Fruit fly (Drosophila melanogaster): ENCODE measurements around the gene CG4367.

CG4367 gene

DNA sequence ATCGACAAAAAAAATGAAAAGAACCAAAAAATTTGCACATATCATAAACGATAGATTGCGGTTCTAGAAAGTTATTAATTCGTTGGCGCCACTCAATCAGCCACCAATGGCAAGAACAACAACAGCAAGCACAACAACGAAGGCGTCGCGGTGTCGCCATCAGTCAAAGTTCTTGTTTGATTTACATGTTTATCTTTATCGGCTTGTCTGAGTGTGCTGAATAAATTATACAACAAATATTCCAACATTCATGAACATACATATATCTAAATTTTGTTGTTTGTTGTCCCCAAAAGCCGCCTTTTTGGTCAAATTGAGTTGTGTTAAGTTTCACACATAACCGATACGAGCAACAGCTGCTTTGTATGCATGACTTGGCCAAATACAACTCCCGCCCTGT is 31.2 kb downstream of the CG4367 start (continued):
- TF ChIP-seq CG15514 (GFP tag; optimal IDR thresholded peaks at IDR 0.05) (peak; percentile 14), gce (GFP tag; IDR thresholded peaks at IDR 0.05) (no peak), HmgZ (tag; optimal IDR thresholded peaks at IDR 0.05) (no peak), Meics (GFP tag; optimal IDR thresholded peaks at IDR 0.05) (peak; percentile 63), chinmo (GFP tag; IDR thresholded peaks at IDR 0.05; ENCODE audit: partially characterized antibody) (peak; percentile 46; the same call in 1 of the 4 replicates), NfI (GFP tag; optimal IDR thresholded peaks at IDR 0.05) (peak; percentile 7), CG2678 (tag; optimal IDR thresholded peaks at IDR 0.05) (peak; percentile 30), seq (GFP tag; IDR thresholded peaks at IDR 0.05) (no peak; the same call in 1 of the 2 replicates), sd (tag; optimal IDR thresholded peaks at IDR 0.05) (peak; percentile 71), Trl (optimal IDR thresholded peaks at IDR 0.05) (no peak), Trl (GFP tag; optimal IDR thresholded peaks at IDR 0.05) (peak; percentile 1), CG17361 (GFP tag; IDR thresholded peaks at IDR 0.05) (0 out of 3 replicates have a peak, but pooled peaks have one; percentile 12), Pdp1 (GFP tag; optimal IDR thresholded peaks at IDR 0.05) (peak in 1 of 2 experiments; percentile 49), lab (GFP tag; optimal IDR thresholded peaks at IDR 0.05) (peak; percentile 75), Blimp-1 (GFP tag; optimal IDR thresholded peaks at IDR 0.05) (peak; percentile 6), CG1602 (GFP tag; optimal IDR thresholded peaks at IDR 0.05) (no peak), CG18764 (GFP tag; optimal IDR thresholded peaks at IDR 0.05) (no peak), dysf (GFP tag; IDR thresholded peaks at IDR 0.05) (peak; percentile 11; the same call in 1 of the 3 replicates), CG14014 (GFP tag; IDR thresholded peaks at IDR 0.05) (peak; percentile 61; the same call in 1 of the 2 replicates), rib (GFP tag; IDR thresholded peaks at IDR 0.05) (peak; percentile 51; the same call in 1 of the 2 replicates), gro (GFP tag; optimal IDR thresholded peaks at IDR 0.05) (peak; percentile 73), CG7987 (GFP tag; optimal IDR thresholded peaks at IDR 0.05) (peak; percentile 37), lmd (GFP tag; IDR thresholded peaks at IDR 0.05) (peak; percentile 14; the same call in 1 of the 2 replicates), psq (GFP tag; optimal IDR thresholded peaks at IDR 0.05) (no peak), CG13296 (GFP tag; optimal IDR thresholded peaks at IDR 0.05) (peak; percentile 16), slbo (GFP tag; IDR thresholded peaks at IDR 0.05) (peak; percentile 32), CG8290 (GFP tag; optimal IDR thresholded peaks at IDR 0.05) (no peak), CG8290 (tag; optimal IDR thresholded peaks at IDR 0.05) (peak in 1 of 2 experiments; percentile 30), sob (GFP tag; IDR thresholded peaks at IDR 0.05) (peak; percentile 30; the same call in 1 of the 2 replicates), bcd (GFP tag; optimal IDR thresholded peaks at IDR 0.05) (peak; percentile 9), hkb (optimal IDR thresholded peaks at IDR 0.05) (no peak), hkb (GFP tag; IDR thresholded peaks at IDR 0.05) (0 out of 2 replicates have a peak, but pooled peaks have one; percentile 42), dmrt11E (tag; optimal IDR thresholded peaks at IDR 0.05) (no peak), danr (GFP tag; IDR thresholded peaks at IDR 0.05) (no peak), maf-S (GFP tag; optimal IDR thresholded peaks at IDR 0.05) (peak; percentile 31), CG11695 (GFP tag; IDR thresholded peaks at IDR 0.05) (0 out of 3 replicates have a peak, but pooled peaks have one; percentile 7), Rfx (GFP tag; IDR thresholded peaks at IDR 0.05) (peak; percentile 61; the same call in 1 of the 2 replicates), CG10654 (GFP tag; optimal IDR thresholded peaks at IDR 0.05) (no peak), ara (GFP tag; IDR thresholded peaks at IDR 0.05) (0 out of 2 replicates have a peak, but pooled peaks have one; percentile 15), sens (GFP tag) (peak; percentile 69), BtbVII (GFP tag; optimal IDR thresholded peaks at IDR 0.05) (peak; percentile 41), CG3281 (GFP tag; optimal IDR thresholded peaks at IDR 0.05) (peak; percentile 3), ab (GFP tag; optimal IDR thresholded peaks at IDR 0.05) (no peak), gem (tag; optimal IDR thresholded peaks at IDR 0.05) (peak; percentile 7), grn (GFP tag; optimal IDR thresholded peaks at IDR 0.05) (peak; percentile 5), jing (GFP tag; optimal IDR thresholded peaks at IDR 0.05) (no peak), CG7745 (tag; optimal IDR thresholded peaks at IDR 0.05) (no peak), Nf-YC (tag; optimal IDR thresholded peaks at IDR 0.05) (no peak), kni (GFP tag; optimal IDR thresholded peaks at IDR 0.05) (peak; percentile 32), CG7556 (GFP tag; optimal IDR thresholded peaks at IDR 0.05) (no peak), Dip2 (GFP tag; IDR thresholded peaks at IDR 0.05) (no peak), Camta (GFP tag; optimal IDR thresholded peaks at IDR 0.05) (peak; percentile 15)
